Fruit fly (Drosophila melanogaster): ENCODE measurements around the gene Krn.

dm6 chr3L:17667642-17668362 is 13.7 kb upstream of the Krn start:
- TF ChIP-seq Myc (optimal IDR thresholded peaks at IDR 0.05) (no peak), h (optimal IDR thresholded peaks at IDR 0.05) (no peak), Sin3A (optimal IDR thresholded peaks at IDR 0.05) (no peak)
